Worm (Caenorhabditis elegans): ENCODE measurements around the gene Y1A5A.1.

The Y1A5A.1 gene

DNA sequence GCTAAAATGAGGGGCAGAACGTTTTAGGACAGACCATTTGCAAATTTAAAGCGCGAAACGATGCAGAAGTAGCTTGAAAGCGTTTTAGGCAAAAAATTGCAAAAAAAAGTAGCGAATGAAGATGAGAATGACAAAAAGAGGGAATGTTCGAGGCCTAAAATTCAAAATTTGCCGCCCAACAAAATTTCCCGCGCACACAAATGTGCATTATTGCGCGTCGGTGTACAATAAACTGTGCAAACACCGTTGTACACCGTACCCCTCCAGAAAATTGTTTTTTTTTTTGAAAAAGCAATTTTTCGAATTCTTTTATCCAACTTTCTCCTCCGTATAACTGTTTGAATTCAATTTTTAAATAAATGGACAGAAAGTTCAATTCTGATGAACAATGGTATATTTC lies 33.3 kb upstream of the Y1A5A.1 start, which contains the start of gene snpc-3.4 (continued):
- TF ChIP-seq hmg-1.1 (GFP tag; IDR thresholded peaks at IDR 0.05) = 0 out of 2 replicates have a peak, but pooled peaks have one; percentile 64
- no peak for TF ChIP-seq spr-1 (tag; optimal IDR thresholded peaks at IDR 0.05)
- no peak for TF ChIP-seq nhr-102 (tag; optimal IDR thresholded peaks at IDR 0.05)
- TF ChIP-seq dve-1 (tag; optimal IDR thresholded peaks at IDR 0.05; ENCODE audit: insufficient read depth) = peak; percentile 52
- TF ChIP-seq aha-1 (tag) = peak; percentile 94
- TF ChIP-seq R02D3.7 (tag; optimal IDR thresholded peaks at IDR 0.05) = no peak
- TF ChIP-seq mdt-29 (GFP tag; IDR thresholded peaks at IDR 0.05) = peak; percentile 39; the same call in 1 of the 2 replicates
- TF ChIP-seq F26F4.8 (GFP tag; conservative IDR thresholded peaks at IDR 0.05) = no peak
- no peak for TF ChIP-seq lin-29 (GFP tag; IDR thresholded peaks at IDR 0.05)
- TF ChIP-seq ZK546.5 (tag; optimal IDR thresholded peaks at IDR 0.05) = no peak
- TF ChIP-seq spr-3 (GFP tag; optimal IDR thresholded peaks at IDR 0.05) = no peak
- peak in 1 of 2 experiments; percentile 58 for TF ChIP-seq unc-62 (GFP tag; optimal IDR thresholded peaks at IDR 0.05 in 1 of 2)
- TF ChIP-seq unc-62 (tag; optimal IDR thresholded peaks at IDR 0.05) = no peak
- peak; percentile 75 for TF ChIP-seq Y48G9A.11 (GFP tag; IDR thresholded peaks at IDR 0.05)
- no peak for TF ChIP-seq mxl-2 (GFP tag; conservative IDR thresholded peaks at IDR 0.05)
- no peak for TF ChIP-seq nhr-76 (tag; optimal IDR thresholded peaks at IDR 0.05)
- TF ChIP-seq dpl-1 (GFP tag; optimal IDR thresholded peaks at IDR 0.05) = peak; percentile 91
- TF ChIP-seq ama-1 (optimal IDR thresholded peaks at IDR 0.05) = peak; percentile 12
- TF ChIP-seq aly-2 (tag; optimal IDR thresholded peaks at IDR 0.05) = no peak
- peak; percentile 58 for TF ChIP-seq nhr-28 (tag; optimal IDR thresholded peaks at IDR 0.05)
- peak; percentile 39 for TF ChIP-seq lin-13 (GFP tag; optimal IDR thresholded peaks at IDR 0.05)
- peak; percentile 5 for TF ChIP-seq rbr-2 (tag; optimal IDR thresholded peaks at IDR 0.05)
- no peak for TF ChIP-seq nhr-111 (GFP tag; optimal IDR thresholded peaks at IDR 0.05)
- peak; percentile 59 for TF ChIP-seq mep-1 (tag; optimal IDR thresholded peaks at IDR 0.05)
- TF ChIP-seq T20F7.1 (GFP tag; optimal IDR thresholded peaks at IDR 0.05) = peak; percentile 42
- no peak for TF ChIP-seq ceh-44 (GFP tag; IDR thresholded peaks at IDR 0.05)
- TF ChIP-seq snpc-1.2 (GFP tag; IDR thresholded peaks at IDR 0.05) = peak; percentile 44; the same call in 1 of the 2 replicates
- TF ChIP-seq dmd-9 (GFP tag; IDR thresholded peaks at IDR 0.05) = 0 out of 2 replicates have a peak, but pooled peaks have one; percentile 22
- TF ChIP-seq mes-2 (tag; optimal IDR thresholded peaks at IDR 0.05; ENCODE audit: poor library complexity, severe bottlenecking) = peak; percentile 71
- TF ChIP-seq egl-27 (tag; optimal IDR thresholded peaks at IDR 0.05) = no peak
- TF ChIP-seq nhr-6 (tag; optimal IDR thresholded peaks at IDR 0.05) = peak; percentile 54
- no peak for TF ChIP-seq saeg-2 (GFP tag; IDR thresholded peaks at IDR 0.05)
- peak in 1 of 2 experiments; percentile 35 for TF ChIP-seq hif-1 (tag; optimal IDR thresholded peaks at IDR 0.05)
- TF ChIP-seq ZK337.2 (GFP tag; IDR thresholded peaks at IDR 0.05) = no peak
- TF ChIP-seq zip-2 (tag; optimal IDR thresholded peaks at IDR 0.05) = no peak
- TF ChIP-seq dmd-6 (GFP tag; IDR thresholded peaks at IDR 0.05) = peak; percentile 42; the same call in 1 of the 2 replicates
- peak; percentile 80 for TF ChIP-seq lin-38 (GFP tag; IDR thresholded peaks at IDR 0.05)

DNA sequence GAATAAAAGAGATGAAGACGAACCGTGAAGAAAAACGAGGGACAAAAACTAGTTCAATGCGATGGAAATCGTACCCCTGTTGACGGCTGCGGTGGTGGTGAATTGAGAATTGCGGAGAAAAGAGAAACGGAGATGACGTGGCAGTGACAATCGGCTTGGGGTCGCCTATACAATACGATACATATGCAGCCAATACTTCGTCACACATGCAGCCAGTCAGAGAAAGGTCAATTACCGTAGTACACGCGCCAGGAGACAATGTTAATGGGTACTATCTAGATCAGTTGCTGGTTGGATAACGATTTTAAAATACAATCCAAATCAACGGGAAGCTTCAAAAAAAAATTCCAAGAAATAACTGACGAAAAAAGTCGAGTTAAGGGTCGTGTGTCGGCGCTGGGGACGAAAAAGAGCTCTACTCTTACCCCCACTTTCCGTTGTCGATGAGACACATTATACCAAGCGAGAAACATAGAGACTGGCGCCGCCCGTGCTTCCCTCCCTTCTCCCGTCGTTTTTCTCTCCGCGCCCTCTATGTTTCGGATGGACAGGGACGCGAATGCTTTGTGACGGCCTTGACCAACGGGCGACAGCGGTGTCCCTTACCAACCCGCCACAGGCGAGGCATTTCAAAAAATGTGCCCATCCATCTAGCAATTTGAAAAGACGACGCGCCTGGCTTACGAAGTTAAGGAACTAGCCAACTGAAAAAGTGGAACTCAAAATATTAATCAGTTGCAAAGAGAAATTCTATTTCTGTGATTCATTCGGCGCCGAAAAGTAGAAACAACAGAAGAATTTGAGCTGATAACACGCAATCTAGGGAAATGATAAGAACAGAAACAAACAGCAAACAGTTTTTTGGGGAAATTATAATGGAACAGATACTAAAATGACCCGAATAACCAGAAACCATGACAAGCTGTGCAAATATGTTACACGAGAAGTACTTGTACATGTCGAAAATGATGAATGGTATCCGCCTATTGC lies 32.4 kb upstream of the Y1A5A.1 start:
- TF ChIP-seq hlh-11 (tag; optimal IDR thresholded peaks at IDR 0.05) (peak; percentile 46), skn-1 (tag; optimal IDR thresholded peaks at IDR 0.05) (no peak), madf-9 (GFP tag; conservative IDR thresholded peaks at IDR 0.05) (no peak), mxl-3 (GFP tag; optimal IDR thresholded peaks at IDR 0.05) (peak; percentile 55), nhr-77 (tag; optimal IDR thresholded peaks at IDR 0.05) (no peak), nhr-28 (tag; optimal IDR thresholded peaks at IDR 0.05) (peak; percentile 56), nhr-111 (GFP tag; optimal IDR thresholded peaks at IDR 0.05) (no peak), saeg-2 (GFP tag; IDR thresholded peaks at IDR 0.05) (no peak), zip-11 (GFP tag; IDR thresholded peaks at IDR 0.05) (no peak), F26F4.8 (GFP tag; conservative IDR thresholded peaks at IDR 0.05) (no peak), Y48G9A.11 (GFP tag; IDR thresholded peaks at IDR 0.05) (no peak), unc-62 (GFP tag; optimal IDR thresholded peaks at IDR 0.05 in 1 of 2) (peak in 1 of 2 experiments; percentile 95), unc-62 (tag; optimal IDR thresholded peaks at IDR 0.05) (no peak), daf-16 (GFP tag; optimal IDR thresholded peaks at IDR 0.05) (no peak), daf-16 (tag; optimal IDR thresholded peaks at IDR 0.05) (peak; percentile 52), F10B5.3 (tag; optimal IDR thresholded peaks at IDR 0.05) (no peak), nhr-6 (tag; optimal IDR thresholded peaks at IDR 0.05) (no peak), egl-43 (GFP tag; IDR thresholded peaks at IDR 0.05) (0 out of 2 replicates have a peak, but pooled peaks have one; percentile 34), jun-1 (tag; optimal IDR thresholded peaks at IDR 0.05) (no peak), nhr-42 (GFP tag; IDR thresholded peaks at IDR 0.05) (no peak)
